Fruit fly (Drosophila melanogaster) whole organism, prepupa: ENCODE results near the gene beat-Vb.

Experiments used
- CG11294 ChIP-seq: fragments of 200-800 bp; sonication (Bioruptor generic); IDR thresholded peaks from 2 replicates; pipeline ENCODE4 v1.3.6; 2022; ENCODE audit warnings: missing biosample characterization, missing genetic modification characterization
- Eip75B ChIP-seq: fragments of 200-800 bp; sonication (Bioruptor generic); optimal IDR thresholded peaks from 3 replicates; lab custom pipeline; 2016; ENCODE audit warnings: missing biosample characterization, missing genetic modification characterization
- Gug ChIP-seq: fragments of 200-800 bp; sonication (Bioruptor generic); IDR thresholded peaks from 2 replicates; pipeline ENCODE4 v1.3.6; 2022; ENCODE audit warnings: missing biosample characterization, missing genetic modification characterization
- OdsH ChIP-seq: fragments of 200-800 bp; sonication (Bioruptor generic); optimal IDR thresholded peaks from 3 replicates; lab custom pipeline; 2016; ENCODE audit warnings: missing biosample characterization, missing genetic modification characterization
- Smox ChIP-seq: fragments of 200-800 bp; sonication (Bioruptor generic); optimal IDR thresholded peaks from 3 replicates; lab custom pipeline; 2016; ENCODE audit warnings: missing biosample characterization, missing genetic modification characterization
- acj6 ChIP-seq: fragments of 200-800 bp; sonication (Bioruptor generic); optimal IDR thresholded peaks from 3 replicates; lab custom pipeline; 2016; ENCODE audit warnings: missing biosample characterization, missing genetic modification characterization
- eg ChIP-seq: fragments of 200-800 bp; sonication (Bioruptor generic); IDR thresholded peaks from 3 replicates; pipeline ENCODE4 v1.3.6; 2022; ENCODE audit warnings: missing biosample characterization, missing genetic modification characterization
- ss ChIP-seq, 2 experiments: fragments of 200-800 bp; sonication (Bioruptor generic); optimal IDR thresholded peaks; 2 replicates in 1 of 2; 3 replicates in 1 of 2; lab custom pipeline; 2017 to 2018; ENCODE audit warnings: mild to moderate bottlenecking in 2 of 2, missing biosample characterization in 2 of 2, missing genetic modification characterization in 2 of 2, moderate library complexity in 1 of 2

DNA sequence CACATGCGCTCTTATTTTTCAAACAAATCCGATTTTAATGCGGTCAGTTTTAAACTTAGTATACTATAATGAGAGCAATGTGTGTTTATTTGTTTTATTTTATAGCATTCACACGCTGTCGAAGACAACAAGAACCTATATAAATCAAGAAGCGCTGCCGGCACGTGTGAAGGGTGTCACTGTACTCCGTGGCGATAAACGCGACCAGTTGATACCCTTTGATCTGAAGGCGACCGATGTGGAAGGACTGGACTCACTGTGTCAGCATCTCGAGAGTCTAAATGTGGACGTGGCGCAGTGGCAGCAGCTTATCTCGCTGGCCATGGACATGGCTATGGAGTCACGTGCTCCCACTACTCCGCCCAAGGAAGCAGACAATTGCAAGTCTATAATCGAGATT is 46.8 kb downstream of the beat-Vb start:
- TF ChIP-seq eg, result no peak
- TF ChIP-seq Eip75B, result no peak
- no peak for TF ChIP-seq ss (GFP tag; optimal IDR thresholded peaks at IDR 0.05; lab: Kevin White, UChicago)
- TF ChIP-seq Smox (GFP tag; lab: Kevin White, UChicago), result no peak
- no peak for TF ChIP-seq CG11294 (GFP tag; lab: Robert Waterston, UW)
- TF ChIP-seq acj6 (GFP tag; lab: Kevin White, UChicago), result no peak
- no peak for TF ChIP-seq Gug (GFP tag; lab: Robert Waterston, UW)
- TF ChIP-seq OdsH (GFP tag; lab: Kevin White, UChicago), result no peak
